Worm (Caenorhabditis elegans) whole organism, early embryonic: Measurements from ENCODE around the gene clec-57.

ENCODE experiments used
- B0310.2 ChIP-seq: sonication (generic microtip); optimal IDR thresholded peaks from 2 replicates; lab custom pipeline; 2016; ENCODE audit warnings: mild to moderate bottlenecking, missing genetic modification characterization, missing compliant biosample characterization
- aly-1 ChIP-seq: sonication (generic microtip); optimal IDR thresholded peaks from 2 replicates; lab custom pipeline; 2016; ENCODE audit warnings: missing genetic modification characterization, missing compliant biosample characterization
- ama-1 ChIP-seq: fragments of 150-350 bp; optimal IDR thresholded peaks from 2 replicates; lab custom pipeline; 2014
- ceh-36 ChIP-seq: sonication (generic microtip); optimal IDR thresholded peaks from 2 replicates; lab custom pipeline; 2016; ENCODE audit warnings: missing genetic modification characterization, inconsistent platforms, missing compliant biosample characterization
- ets-7 ChIP-seq: sonication (generic microtip); optimal IDR thresholded peaks from 2 replicates; lab custom pipeline; 2016; ENCODE audit warnings: missing genotype, missing genetic modification characterization, missing compliant biosample characterization
- hmbx-1 ChIP-seq: sonication (generic microtip); optimal IDR thresholded peaks from 2 replicates; lab custom pipeline; 2016; ENCODE audit warnings: mild to moderate bottlenecking, missing genetic modification characterization, missing compliant biosample characterization
- hmg-4 ChIP-seq: fragments of 200-800 bp; sonication (Bioruptor generic); optimal IDR thresholded peaks from 2 replicates; lab custom pipeline; 2018; ENCODE audit warnings: mild to moderate bottlenecking, missing genetic modification characterization, missing compliant biosample characterization
- hnd-1 ChIP-seq: sonication (generic microtip); optimal IDR thresholded peaks from 2 replicates; lab custom pipeline; 2016; ENCODE audit warnings: missing genetic modification characterization, missing compliant biosample characterization
- scrt-1 ChIP-seq: fragments of 200-800 bp; sonication (Bioruptor generic); IDR thresholded peaks from 2 replicates; pipeline ENCODE4 v1.3.6; 2022; ENCODE audit warnings: missing genetic modification characterization, missing compliant biosample characterization
- sea-1 ChIP-seq: fragments of 200-800 bp; sonication (Bioruptor generic); conservative IDR thresholded peaks from 2 replicates; pipeline ENCODE4 v1.3.6; 2022; ENCODE audit warnings: missing genetic modification characterization, missing compliant biosample characterization
- tbx-11 ChIP-seq: fragments of 200-800 bp; sonication (Bioruptor generic); IDR thresholded peaks from 2 replicates; pipeline ENCODE4 v1.3.6; 2022; ENCODE audit warnings: missing genetic modification characterization, missing compliant biosample characterization
- tbx-37 ChIP-seq: fragments of 200-800 bp; sonication (Bioruptor generic); conservative IDR thresholded peaks from 2 replicates; pipeline ENCODE4 v1.3.6; 2022; ENCODE audit warnings: missing genetic modification reagents, missing genetic modification characterization, missing compliant biosample characterization

The clec-57 gene

ce11 chrV:14521000-14521399 lies 52.0 kb downstream of the clec-57 start, which contains the start of gene C53A5.17:
Gene C53A5.17 (minus strand): TSS chrV:14521100.
- TF ChIP-seq hmbx-1 (no peak), scrt-1 (GFP tag; lab: Robert Waterston, UW) (no peak), tbx-37 (no peak), ets-7 (tag; lab: Kevin White, UChicago) (no peak), aly-1 (tag; lab: Kevin White, UChicago) (no peak), ama-1 (lab: Kevin White, UChicago) (no peak), hmg-4 (GFP tag; lab: Kevin White, UChicago) (no peak), sea-1 (GFP tag; lab: Robert Waterston, UW) (no peak), tbx-11 (GFP tag; lab: Robert Waterston, UW) (no peak), B0310.2 (no peak), hnd-1 (tag; lab: Kevin White, UChicago) (no peak), ceh-36 (tag; lab: Kevin White, UChicago) (no peak)
